Worm (Caenorhabditis elegans) whole organism, young adult: ENCODE results near the gene egl-38.
A peak's percentile ranks its signal among the peaks of the same experiment; 100 is the strongest.

ENCODE experiments used
- B0035.1 ChIP-seq: sonication (generic microtip); optimal IDR thresholded peaks from 2 replicates; lab custom pipeline; 2016; ENCODE audit warnings: missing genetic modification characterization, mild to moderate bottlenecking, missing compliant biosample characterization, missing genotype, missing genetic modification reagents
- B0261.1 ChIP-seq: sonication (generic microtip); optimal IDR thresholded peaks from 2 replicates; lab custom pipeline; 2016; ENCODE audit warnings: mild to moderate bottlenecking, missing genetic modification characterization, moderate library complexity, missing compliant biosample characterization
- C06A6.2 ChIP-seq: fragments of 200-800 bp; sonication (Bioruptor generic); conservative IDR thresholded peaks from 2 replicates; pipeline ENCODE4 v1.3.6; 2022; ENCODE audit warnings: missing genetic modification characterization, missing compliant biosample characterization
- C17E4.6 ChIP-seq: fragments of 200-800 bp; sonication (Bioruptor generic); IDR thresholded peaks from 2 replicates; pipeline ENCODE4 v1.3.6; 2022; ENCODE audit warnings: missing genetic modification reagents, missing genetic modification characterization, missing compliant biosample characterization
- D2030.7 ChIP-seq: fragments of 200-800 bp; sonication (Bioruptor generic); IDR thresholded peaks from 2 replicates; pipeline ENCODE4 v1.3.6; 2022; ENCODE audit warnings: missing genetic modification reagents, missing genetic modification characterization, missing compliant biosample characterization
- F23B12.7 ChIP-seq: sonication (generic microtip); optimal IDR thresholded peaks from 2 replicates; lab custom pipeline; 2017; ENCODE audit warnings: missing genetic modification characterization, mild to moderate bottlenecking, missing compliant biosample characterization, antibody characterized with exemption, moderate library complexity; ENCODE audit not compliant: insufficient read depth
- F39B2.1 ChIP-seq: fragments of 200-800 bp; sonication (Bioruptor generic); IDR thresholded peaks from 2 replicates; pipeline ENCODE4 v1.3.6; 2022; ENCODE audit warnings: missing genetic modification reagents, missing genetic modification characterization, missing compliant biosample characterization
- F52B5.7 ChIP-seq: sonication (generic microtip); optimal IDR thresholded peaks from 2 replicates; lab custom pipeline; 2016; ENCODE audit warnings: mild to moderate bottlenecking, missing genetic modification characterization, missing compliant biosample characterization
- T07F8.4 ChIP-seq: sonication (generic microtip); optimal IDR thresholded peaks from 2 replicates; lab custom pipeline; 2016; ENCODE audit warnings: mild to moderate bottlenecking, missing genetic modification characterization, moderate library complexity, missing compliant biosample characterization
- ama-1 ChIP-seq, 3 experiments: fragments of 150-350 bp in 1 of 3; sonication (generic microtip) in 2 of 3; optimal IDR thresholded peaks; 2 replicates each; lab custom pipeline; 2014 to 2018; ENCODE audit warnings: missing biosample characterization in 2 of 3, missing genetic modification characterization in 2 of 3, missing genetic modification reagents in 2 of 3
- aptf-3 ChIP-seq: fragments of 200-800 bp; sonication (Bioruptor generic); IDR thresholded peaks from 2 replicates; pipeline ENCODE4 v1.3.6; 2022; ENCODE audit warnings: missing genetic modification characterization, missing compliant biosample characterization
- atf-7 ChIP-seq: sonication (generic microtip); optimal IDR thresholded peaks from 2 replicates; lab custom pipeline; 2017; ENCODE audit warnings: mild to moderate bottlenecking, missing genetic modification characterization, missing compliant biosample characterization
- attf-6 ChIP-seq: fragments of 200-800 bp; sonication (Bioruptor generic); IDR thresholded peaks from 2 replicates; pipeline ENCODE4 v1.3.6; 2022; ENCODE audit warnings: missing genetic modification reagents, missing genetic modification characterization, missing compliant biosample characterization
- ccch-3 ChIP-seq: fragments of 200-800 bp; sonication (Bioruptor generic); optimal IDR thresholded peaks from 2 replicates; lab custom pipeline; 2018; ENCODE audit warnings: mild to moderate bottlenecking, missing genetic modification characterization, missing compliant biosample characterization
- ceh-100 ChIP-seq: fragments of 200-800 bp; sonication (Bioruptor generic); IDR thresholded peaks from 2 replicates; pipeline ENCODE4 v1.3.6; 2022; ENCODE audit warnings: missing genetic modification reagents, missing genetic modification characterization, missing compliant biosample characterization
- ceh-58 ChIP-seq: fragments of 200-800 bp; sonication (Bioruptor generic); IDR thresholded peaks from 2 replicates; pipeline ENCODE4 v1.3.6; 2022; ENCODE audit warnings: missing genetic modification characterization, missing compliant biosample characterization
- ceh-91 ChIP-seq: fragments of 200-800 bp; sonication (Bioruptor generic); IDR thresholded peaks from 2 replicates; pipeline ENCODE4 v1.3.6; 2022; ENCODE audit warnings: missing genetic modification reagents, missing genetic modification characterization, missing compliant biosample characterization
- dox-1 ChIP-seq: fragments of 200-800 bp; sonication (Bioruptor generic); IDR thresholded peaks from 2 replicates; pipeline ENCODE4 v1.3.6; 2022; ENCODE audit warnings: missing genetic modification reagents, missing genetic modification characterization, missing compliant biosample characterization
- efl-1 ChIP-seq: fragments of 150-350 bp; optimal IDR thresholded peaks from 2 replicates; lab custom pipeline; 2014; ENCODE audit warnings: missing biosample characterization, missing genetic modification reagents, missing genetic modification characterization
- egl-18 ChIP-seq: fragments of 200-800 bp; sonication (Bioruptor generic); IDR thresholded peaks from 2 replicates; pipeline ENCODE4 v1.3.6; 2022; ENCODE audit warnings: missing genetic modification reagents, missing genetic modification characterization, missing compliant biosample characterization
- egl-44 ChIP-seq: fragments of 200-800 bp; sonication (Bioruptor generic); IDR thresholded peaks from 2 replicates; pipeline ENCODE4 v1.3.6; 2022; ENCODE audit warnings: missing genetic modification reagents, missing genetic modification characterization, missing compliant biosample characterization
- ekl-4 ChIP-seq: fragments of 200-800 bp; sonication (Bioruptor generic); IDR thresholded peaks from 2 replicates; pipeline ENCODE4 v1.3.6; 2022; ENCODE audit warnings: missing genetic modification reagents, missing genetic modification characterization, missing compliant biosample characterization
- him-1 ChIP-seq: sonication (generic microtip); optimal IDR thresholded peaks from 2 replicates; lab custom pipeline; 2016; ENCODE audit warnings: missing genotype, missing genetic modification reagents, missing genetic modification characterization, missing compliant biosample characterization
- hlh-12 ChIP-seq: sonication (generic microtip); optimal IDR thresholded peaks from 2 replicates; lab custom pipeline; 2016; ENCODE audit warnings: missing genetic modification characterization, missing compliant biosample characterization
- hmg-20 ChIP-seq: fragments of 200-800 bp; sonication (Bioruptor generic); IDR thresholded peaks from 2 replicates; pipeline ENCODE4 v1.3.6; 2022; ENCODE audit warnings: missing genetic modification reagents, missing genetic modification characterization, missing compliant biosample characterization
- lag-1 ChIP-seq: fragments of 200-800 bp; sonication (Bioruptor generic); IDR thresholded peaks from 2 replicates; pipeline ENCODE4 v1.3.6; 2022; ENCODE audit warnings: missing genetic modification reagents, missing genetic modification characterization, missing compliant biosample characterization
- let-526 ChIP-seq: fragments of 200-800 bp; sonication (Bioruptor generic); IDR thresholded peaks from 2 replicates; pipeline ENCODE4 v1.3.6; 2022; ENCODE audit warnings: missing genetic modification reagents, missing genetic modification characterization, missing compliant biosample characterization
- let-607 ChIP-seq, 2 experiments: fragments of 200-800 bp in 1 of 2; sonication (Bioruptor generic) in 1 of 2; sonication (generic microtip) in 1 of 2; optimal IDR thresholded peaks; 2 replicates each; lab custom pipeline; 2016 to 2018; ENCODE audit warnings: mild to moderate bottlenecking in 2 of 2, missing compliant biosample characterization in 2 of 2, missing genetic modification characterization in 2 of 2, moderate library complexity in 2 of 2, missing genotype in 1 of 2
- lin-35 ChIP-seq, 3 experiments: fragments of 150-350 bp in 2 of 3; sonication (generic microtip) in 1 of 3; optimal IDR thresholded peaks; 2 replicates each; lab custom pipeline; 2014 to 2018; ENCODE audit warnings: missing biosample characterization in 3 of 3, missing genetic modification characterization in 3 of 3, missing genetic modification reagents in 3 of 3
- lin-40 ChIP-seq: sonication (generic microtip); optimal IDR thresholded peaks from 2 replicates; lab custom pipeline; 2016; ENCODE audit warnings: missing genetic modification characterization, mild to moderate bottlenecking, missing compliant biosample characterization, missing genotype, missing genetic modification reagents
- lin-54 ChIP-seq: fragments of 200-800 bp; sonication (Bioruptor generic); optimal IDR thresholded peaks from 2 replicates; lab custom pipeline; 2018; ENCODE audit warnings: mild to moderate bottlenecking, missing genetic modification characterization, missing compliant biosample characterization
- mcd-1 ChIP-seq: fragments of 200-800 bp; sonication (Bioruptor generic); IDR thresholded peaks from 2 replicates; pipeline ENCODE4 v1.3.6; 2022; ENCODE audit warnings: missing genetic modification reagents, missing genetic modification characterization, missing compliant biosample characterization
- mxl-1 ChIP-seq: sonication (generic microtip); optimal IDR thresholded peaks from 2 replicates; lab custom pipeline; 2016; ENCODE audit warnings: missing genetic modification characterization, missing compliant biosample characterization
- nfya-1 ChIP-seq: sonication (generic microtip); optimal IDR thresholded peaks from 2 replicates; lab custom pipeline; 2017; ENCODE audit warnings: antibody characterized with exemption, missing compliant biosample characterization, missing genetic modification characterization, borderline replicate concordance; ENCODE audit not compliant: insufficient read depth
- nfyb-1 ChIP-seq: fragments of 200-800 bp; sonication (Bioruptor generic); IDR thresholded peaks from 2 replicates; pipeline ENCODE4 v1.3.6; 2022; ENCODE audit warnings: missing genetic modification reagents, missing genetic modification characterization, missing compliant biosample characterization
- nhr-179 ChIP-seq: sonication (generic microtip); optimal IDR thresholded peaks from 2 replicates; lab custom pipeline; 2016; ENCODE audit warnings: mild to moderate bottlenecking, missing genetic modification characterization, missing compliant biosample characterization
- nhr-27 ChIP-seq: fragments of 200-800 bp; sonication (Bioruptor generic); optimal IDR thresholded peaks from 2 replicates; lab custom pipeline; 2018; ENCODE audit warnings: mild to moderate bottlenecking, missing genetic modification characterization, moderate library complexity, missing compliant biosample characterization
- nhr-80 ChIP-seq: sonication (generic microtip); optimal IDR thresholded peaks from 2 replicates; lab custom pipeline; 2016; ENCODE audit warnings: missing genetic modification characterization, missing compliant biosample characterization
- rcor-1 ChIP-seq: fragments of 200-800 bp; sonication (Bioruptor generic); IDR thresholded peaks from 2 replicates; pipeline ENCODE4 v1.3.6; 2022; ENCODE audit warnings: missing genetic modification reagents, missing genetic modification characterization, missing compliant biosample characterization
- snpc-1.1 ChIP-seq: sonication (generic microtip); optimal IDR thresholded peaks from 2 replicates; lab custom pipeline; 2017; ENCODE audit warnings: missing genetic modification characterization, mild to moderate bottlenecking, missing compliant biosample characterization, antibody characterized with exemption, moderate library complexity, missing genotype, missing genetic modification reagents; ENCODE audit not compliant: insufficient read depth
- tlf-1 ChIP-seq: fragments of 200-800 bp; sonication (Bioruptor generic); optimal IDR thresholded peaks from 2 replicates; lab custom pipeline; 2018; ENCODE audit warnings: mild to moderate bottlenecking, missing genetic modification characterization, missing compliant biosample characterization
- zfh-2 ChIP-seq: fragments of 200-800 bp; sonication (Bioruptor generic); conservative IDR thresholded peaks from 2 replicates; pipeline ENCODE4 v1.3.6; 2022; ENCODE audit warnings: missing genetic modification reagents, missing genetic modification characterization, missing compliant biosample characterization
- ztf-18 ChIP-seq: sonication (generic microtip); optimal IDR thresholded peaks from 2 replicates; lab custom pipeline; 2016; ENCODE audit warnings: missing genotype, mild to moderate bottlenecking, missing genetic modification characterization, missing compliant biosample characterization
- ztf-22 ChIP-seq: fragments of 200-800 bp; sonication (Bioruptor generic); optimal IDR thresholded peaks from 2 replicates; lab custom pipeline; 2018; ENCODE audit warnings: mild to moderate bottlenecking, missing genetic modification characterization, moderate library complexity, missing compliant biosample characterization
- ztf-28 ChIP-seq: fragments of 200-800 bp; sonication (Bioruptor generic); IDR thresholded peaks from 2 replicates; pipeline ENCODE4 v1.3.6; 2022; ENCODE audit warnings: missing genetic modification reagents, missing genetic modification characterization, missing compliant biosample characterization

egl-38 gene

ce11 chrIV:10110417-10110816 lies at the start of gene egl-38:
Gene egl-38 (minus strand): TSS chrIV:10110517.
- no peak for TF ChIP-seq efl-1 (GFP tag; lab: Kevin White, UChicago)
- TF ChIP-seq nhr-179 (tag; lab: Kevin White, UChicago) = no peak
- no peak for TF ChIP-seq egl-18 (GFP tag; lab: Robert Waterston, UW)
- no peak for TF ChIP-seq lin-40 (tag; lab: Kevin White, UChicago)
- TF ChIP-seq F23B12.7 (tag; lab: Kevin White, UChicago) = no peak
- no peak for TF ChIP-seq him-1 (tag; lab: Kevin White, UChicago)

- TF ChIP-seq ceh-58 = no peak
- TF ChIP-seq mcd-1 (GFP tag; lab: Robert Waterston, UW) = no peak
- TF ChIP-seq ztf-28 = no peak
- no peak for TF ChIP-seq F52B5.7 (tag; lab: Kevin White, UChicago)
- no peak for TF ChIP-seq rcor-1 (GFP tag; lab: Robert Waterston, UW)
- TF ChIP-seq snpc-1.1 (tag; lab: Kevin White, UChicago) = no peak
- peak; percentile 6 for TF ChIP-seq nhr-80
- TF ChIP-seq ccch-3 = no peak
- TF ChIP-seq let-607 (tag; optimal IDR thresholded peaks at IDR 0.05; lab: Kevin White, UChicago) = peak; percentile 87 to 90
- TF ChIP-seq F39B2.1 = no peak
- TF ChIP-seq atf-7 (tag; lab: Kevin White, UChicago) = no peak
- no peak for TF ChIP-seq C06A6.2
Observed at ce11 chrIV:10157489-10158088, 47.3 kb upstream of the egl-38 start, which contains the start of gene ttr-53. Gene ttr-53 (plus strand): TSS chrIV:10158038.

ce11 chrIV:10157034-10157433 lies 46.7 kb upstream of the egl-38 start:
- TF ChIP-seq T07F8.4 (tag; lab: Kevin White, UChicago) (no peak), nhr-27 (no peak), tlf-1 (GFP tag; lab: Kevin White, UChicago) (no peak), nfyb-1 (no peak), attf-6 (GFP tag; lab: Robert Waterston, UW) (no peak), lin-54 (GFP tag; lab: Kevin White, UChicago) (peak; percentile 10), ekl-4 (GFP tag; lab: Robert Waterston, UW) (no peak), ztf-22 (GFP tag; lab: Kevin White, UChicago) (no peak), egl-44 (GFP tag; lab: Robert Waterston, UW) (no peak), nfya-1 (tag; lab: Kevin White, UChicago) (no peak), B0261.1 (no peak), lin-35 (GFP tag; optimal IDR thresholded peaks at IDR 0.05; lab: Kevin White, UChicago) (no peak), snpc-1.1 (tag; lab: Kevin White, UChicago) (no peak), zfh-2 (GFP tag; lab: Robert Waterston, UW) (no peak), C17E4.6 (GFP tag; lab: Robert Waterston, UW) (no peak), hmg-20 (no peak), lag-1 (no peak), hlh-12 (tag; lab: Kevin White, UChicago) (no peak), ceh-100 (GFP tag; lab: Robert Waterston, UW) (no peak), mxl-1 (tag; lab: Kevin White, UChicago) (no peak), mcd-1 (GFP tag; lab: Robert Waterston, UW) (no peak), B0035.1 (no peak), ama-1 (optimal IDR thresholded peaks at IDR 0.05; lab: Kevin White, UChicago) (no peak), ama-1 (GFP tag; optimal IDR thresholded peaks at IDR 0.05; lab: Kevin White, UChicago) (no peak), nhr-80 (no peak), aptf-3 (GFP tag; lab: Robert Waterston, UW) (no peak), D2030.7 (GFP tag; lab: Robert Waterston, UW) (peak; percentile 51), let-607 (tag; optimal IDR thresholded peaks at IDR 0.05; lab: Kevin White, UChicago) (no peak), dox-1 (GFP tag; lab: Robert Waterston, UW) (0 out of 2 replicates have a peak, but pooled peaks have one; percentile 30), ztf-18 (tag; lab: Kevin White, UChicago) (no peak), ceh-91 (GFP tag; lab: Robert Waterston, UW) (0 out of 2 replicates have a peak, but pooled peaks have one; percentile 33), let-526 (GFP tag; lab: Robert Waterston, UW) (no peak)
